Fruit fly (Drosophila melanogaster): Measurements from ENCODE around the gene PolE1.

PolE1 gene

DNA sequence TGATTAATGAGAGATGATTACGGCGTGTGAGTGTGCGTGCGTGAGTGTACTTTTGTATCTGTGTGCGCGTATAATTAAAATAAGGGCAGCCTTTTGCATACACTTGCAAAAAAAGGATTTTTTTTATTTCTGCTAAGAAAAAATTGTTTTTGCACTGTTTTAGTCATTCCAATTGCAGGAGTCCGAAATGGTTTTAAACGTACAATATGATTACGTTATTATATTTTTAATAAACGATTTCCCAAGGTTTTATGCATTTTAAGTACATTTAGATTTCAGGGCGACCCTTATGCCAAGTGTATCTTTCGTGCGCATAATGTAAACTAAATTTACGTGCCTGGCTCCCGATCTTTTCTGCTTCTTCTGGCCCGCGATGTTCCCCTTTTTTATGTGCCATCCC, 13.1 kb upstream of the PolE1 start (continued):
- TF ChIP-seq CG6689 (GFP tag; IDR thresholded peaks at IDR 0.05) (peak; percentile 32), sob (GFP tag; IDR thresholded peaks at IDR 0.05) (peak; percentile 37), CG1792 (GFP tag; optimal IDR thresholded peaks at IDR 0.05) (no peak), ap (GFP tag; IDR thresholded peaks at IDR 0.05) (0 out of 2 replicates have a peak, but pooled peaks have one; percentile 25), CG8359 (GFP tag; optimal IDR thresholded peaks at IDR 0.05; ENCODE audit: borderline replicate concordance) (no peak), D19B (GFP tag; optimal IDR thresholded peaks at IDR 0.05) (peak; percentile 52), lbe (GFP tag; optimal IDR thresholded peaks at IDR 0.05) (peak; percentile 15), CoRest (tag; optimal IDR thresholded peaks at IDR 0.05) (peak; percentile 46), cas (GFP tag; IDR thresholded peaks at IDR 0.05) (peak; percentile 35; the same call in 1 of the 2 replicates), Hsf (GFP tag; optimal IDR thresholded peaks at IDR 0.05) (peak; percentile 31), Max (GFP tag; optimal IDR thresholded peaks at IDR 0.05) (no peak), al (GFP tag; IDR thresholded peaks at IDR 0.05) (peak; percentile 65), Dek (tag; optimal IDR thresholded peaks at IDR 0.05) (peak; percentile 24), CG11456 (GFP tag; IDR thresholded peaks at IDR 0.05) (0 out of 3 replicates have a peak, but pooled peaks have one; percentile 58), croc (GFP tag; conservative IDR thresholded peaks at IDR 0.05) (no peak), tgo (GFP tag; IDR thresholded peaks at IDR 0.05) (peak; percentile 41; the same call in 2 of the 3 replicates), Xbp1 (GFP tag; optimal IDR thresholded peaks at IDR 0.05) (peak; percentile 35), pho (GFP tag; optimal IDR thresholded peaks at IDR 0.05) (peak; percentile 48), exex (tag; optimal IDR thresholded peaks at IDR 0.05) (peak; percentile 17), CG4424 (GFP tag; optimal IDR thresholded peaks at IDR 0.05) (peak; percentile 37), CG7372 (GFP tag; IDR thresholded peaks at IDR 0.05) (peak; percentile 42; the same call in 1 of the 2 replicates), slbo (GFP tag; IDR thresholded peaks at IDR 0.05) (peak; percentile 76), CG31224 (GFP tag; IDR thresholded peaks at IDR 0.05) (0 out of 2 replicates have a peak, but pooled peaks have one; percentile 43), Hand (GFP tag; optimal IDR thresholded peaks at IDR 0.05) (peak; percentile 29)

- TF ChIP-seq CG18619 (GFP tag; optimal IDR thresholded peaks at IDR 0.05) (peak; percentile 83), ind (GFP tag; optimal IDR thresholded peaks at IDR 0.05) (peak; percentile 65), pros (GFP tag; optimal IDR thresholded peaks at IDR 0.05) (no peak), luna (GFP tag; optimal IDR thresholded peaks at IDR 0.05) (no peak), wdn (GFP tag; IDR thresholded peaks at IDR 0.05) (peak; percentile 68), CG6765 (GFP tag; optimal IDR thresholded peaks at IDR 0.05) (peak; percentile 89), CG34422 (GFP tag; IDR thresholded peaks at IDR 0.05) (peak; percentile 62; the same call in 2 of the 3 replicates), CG8765 (GFP tag; IDR thresholded peaks at IDR 0.05) (0 out of 2 replicates have a peak, but pooled peaks have one; percentile 31), CG10979 (tag; optimal IDR thresholded peaks at IDR 0.05) (peak; percentile 78), CG2199 (GFP tag; IDR thresholded peaks at IDR 0.05) (no peak), run (tag; optimal IDR thresholded peaks at IDR 0.05) (no peak), CG6854 (GFP tag; optimal IDR thresholded peaks at IDR 0.05) (peak; percentile 75), CG2889 (GFP tag; IDR thresholded peaks at IDR 0.05) (no peak), CG5953 (GFP tag; IDR thresholded peaks at IDR 0.05) (no peak), CG6689 (GFP tag; IDR thresholded peaks at IDR 0.05) (peak; percentile 78), Optix (GFP tag; IDR thresholded peaks at IDR 0.05) (0 out of 3 replicates have a peak, but pooled peaks have one; percentile 37), Awh (GFP tag; IDR thresholded peaks at IDR 0.05) (no peak), Stat92E (GFP tag; optimal IDR thresholded peaks at IDR 0.05) (no peak), CG18476 (GFP tag; optimal IDR thresholded peaks at IDR 0.05) (peak; percentile 63), CG2202 (tag; optimal IDR thresholded peaks at IDR 0.05) (peak; percentile 0), Mrtf (GFP tag; IDR thresholded peaks at IDR 0.05) (0 out of 3 replicates have a peak, but pooled peaks have one; percentile 49), pita (GFP tag; optimal IDR thresholded peaks at IDR 0.05) (no peak), CG14965 (GFP tag; optimal IDR thresholded peaks at IDR 0.05; ENCODE audit: borderline replicate concordance) (no peak), Bdp1 (GFP tag; optimal IDR thresholded peaks at IDR 0.05) (no peak), CG1603 (tag; optimal IDR thresholded peaks at IDR 0.05) (no peak), CG4730 (GFP tag; IDR thresholded peaks at IDR 0.05) (0 out of 2 replicates have a peak, but pooled peaks have one; percentile 54), CG10321 (GFP tag; IDR thresholded peaks at IDR 0.05) (no peak), h (optimal IDR thresholded peaks at IDR 0.05) (no peak)
Measured at dm6 chr3R:23335577-23335976, 12.4 kb upstream of the PolE1 start.
